Worm (Caenorhabditis elegans) whole organism, early embryonic: ENCODE data around the gene C49A9.2.

Experiments
- B0310.2 ChIP-seq: sonication (generic microtip); optimal IDR thresholded peaks from 2 replicates; lab custom pipeline; 2016; ENCODE audit warnings: mild to moderate bottlenecking, missing genetic modification characterization, missing compliant biosample characterization
- F13C5.2 ChIP-seq: sonication (generic microtip); optimal IDR thresholded peaks from 2 replicates; lab custom pipeline; 2017; ENCODE audit warnings: mild to moderate bottlenecking, missing genetic modification characterization, inconsistent platforms, missing compliant biosample characterization
- aly-1 ChIP-seq: sonication (generic microtip); optimal IDR thresholded peaks from 2 replicates; lab custom pipeline; 2016; ENCODE audit warnings: missing genetic modification characterization, missing compliant biosample characterization
- ama-1 ChIP-seq: fragments of 150-350 bp; optimal IDR thresholded peaks from 2 replicates; lab custom pipeline; 2014
- ets-7 ChIP-seq: sonication (generic microtip); optimal IDR thresholded peaks from 2 replicates; lab custom pipeline; 2016; ENCODE audit warnings: missing genotype, missing genetic modification characterization, missing compliant biosample characterization
- flt-1 ChIP-seq: fragments of 200-800 bp; sonication (Bioruptor generic); IDR thresholded peaks from 2 replicates; pipeline ENCODE4 v1.3.6; 2022; ENCODE audit warnings: missing genetic modification characterization, missing compliant biosample characterization
- hmg-4 ChIP-seq: fragments of 200-800 bp; sonication (Bioruptor generic); optimal IDR thresholded peaks from 2 replicates; lab custom pipeline; 2018; ENCODE audit warnings: mild to moderate bottlenecking, missing genetic modification characterization, missing compliant biosample characterization
- pes-1 ChIP-seq: fragments of 200-800 bp; sonication (Bioruptor generic); IDR thresholded peaks from 2 replicates; pipeline ENCODE4 v1.3.6; 2022; ENCODE audit warnings: missing genetic modification reagents, missing genetic modification characterization, missing compliant biosample characterization
- sea-1 ChIP-seq: fragments of 200-800 bp; sonication (Bioruptor generic); conservative IDR thresholded peaks from 2 replicates; pipeline ENCODE4 v1.3.6; 2022; ENCODE audit warnings: missing genetic modification characterization, missing compliant biosample characterization
- tbx-11 ChIP-seq: fragments of 200-800 bp; sonication (Bioruptor generic); IDR thresholded peaks from 2 replicates; pipeline ENCODE4 v1.3.6; 2022; ENCODE audit warnings: missing genetic modification characterization, missing compliant biosample characterization
- tbx-37 ChIP-seq: fragments of 200-800 bp; sonication (Bioruptor generic); conservative IDR thresholded peaks from 2 replicates; pipeline ENCODE4 v1.3.6; 2022; ENCODE audit warnings: missing genetic modification reagents, missing genetic modification characterization, missing compliant biosample characterization
- tra-4 ChIP-seq: sonication (generic microtip); optimal IDR thresholded peaks from 2 replicates; lab custom pipeline; 2017; ENCODE audit warnings: missing genetic modification characterization, missing compliant biosample characterization

- no peak for TF ChIP-seq sea-1 (GFP tag; lab: Robert Waterston, UW)
- TF ChIP-seq F13C5.2 (tag; lab: Kevin White, UChicago): no peak
- no peak for TF ChIP-seq tra-4 (tag; lab: Kevin White, UChicago)
- no peak for TF ChIP-seq ets-7
- TF ChIP-seq ama-1 (lab: Kevin White, UChicago): no peak
- no peak for TF ChIP-seq flt-1 (GFP tag; lab: Robert Waterston, UW)
- no peak for TF ChIP-seq B0310.2 (tag; lab: Kevin White, UChicago)
- TF ChIP-seq tbx-37 (GFP tag; lab: Robert Waterston, UW): no peak
- no peak for TF ChIP-seq tbx-11
- no peak for TF ChIP-seq hmg-4 (GFP tag; lab: Kevin White, UChicago)
- TF ChIP-seq aly-1 (tag; lab: Kevin White, UChicago): no peak
- TF ChIP-seq pes-1: no peak
These were observed 38.1 kb upstream of the C49A9.2 start for ce11 chrIV:6187160-6187559.
